Fruit fly (Drosophila melanogaster): Measurements from ENCODE around the gene CG14852.

CG14852 gene

dm6 chr3R:14574962-14575717, 9.4 kb downstream of the CG14852 start (continued):
- TF ChIP-seq Hr51 (GFP tag; optimal IDR thresholded peaks at IDR 0.05) (peak; percentile 35 to 80), jing (GFP tag; optimal IDR thresholded peaks at IDR 0.05) (no peak), E2f1 (GFP tag; IDR thresholded peaks at IDR 0.05) (peak; percentile 65), abd-A (tag; optimal IDR thresholded peaks at IDR 0.05) (no peak), CG3995 (GFP tag; optimal IDR thresholded peaks at IDR 0.05) (peak; percentile 46), crc (GFP tag; optimal IDR thresholded peaks at IDR 0.05) (peak; percentile 7), tgo (GFP tag; IDR thresholded peaks at IDR 0.05) (peak; percentile 80), az2 (GFP tag; optimal IDR thresholded peaks at IDR 0.05) (peak; percentile 69), CG4617 (GFP tag; optimal IDR thresholded peaks at IDR 0.05; ENCODE audit: borderline replicate concordance) (no peak), Hsf (GFP tag; optimal IDR thresholded peaks at IDR 0.05) (peak; percentile 81), CG15601 (tag; optimal IDR thresholded peaks at IDR 0.05) (peak; percentile 71), ac (GFP tag; optimal IDR thresholded peaks at IDR 0.05) (no peak), pros (GFP tag; optimal IDR thresholded peaks at IDR 0.05) (no peak), CG18011 (GFP tag; optimal IDR thresholded peaks at IDR 0.05) (peak; percentile 43), jigr1 (GFP tag; IDR thresholded peaks at IDR 0.05) (no peak), CG8089 (GFP tag; optimal IDR thresholded peaks at IDR 0.05) (peak; percentile 49), h (optimal IDR thresholded peaks at IDR 0.05) (no peak), Dip2 (GFP tag; IDR thresholded peaks at IDR 0.05) (no peak), CG3847 (GFP tag; IDR thresholded peaks at IDR 0.05) (peak; percentile 69), Hr39 (optimal IDR thresholded peaks at IDR 0.05) (no peak), CoRest (tag; optimal IDR thresholded peaks at IDR 0.05) (peak; percentile 89), HLH54F (GFP tag; optimal IDR thresholded peaks at IDR 0.05) (peak; percentile 52), B-H1 (GFP tag; IDR thresholded peaks at IDR 0.05) (peak; percentile 49; the same call in 2 of the 3 replicates), CG2875 (GFP tag; optimal IDR thresholded peaks at IDR 0.05) (peak; percentile 24), Dek (tag; optimal IDR thresholded peaks at IDR 0.05) (peak; percentile 65), CG2116 (GFP tag; optimal IDR thresholded peaks at IDR 0.05) (no peak), CG5953 (GFP tag; IDR thresholded peaks at IDR 0.05) (no peak), odd (GFP tag; optimal IDR thresholded peaks at IDR 0.05) (peak; percentile 49), Hand (GFP tag; optimal IDR thresholded peaks at IDR 0.05) (peak; percentile 16), NK7.1 (GFP tag; optimal IDR thresholded peaks at IDR 0.05) (no peak), stc (GFP tag; IDR thresholded peaks at IDR 0.05) (no peak), dmrt11E (tag; optimal IDR thresholded peaks at IDR 0.05) (peak; percentile 71), nerfin-2 (GFP tag; IDR thresholded peaks at IDR 0.05; ENCODE audit: partially characterized antibody) (no peak), CHES-1-like (GFP tag; optimal IDR thresholded peaks at IDR 0.05) (peak; percentile 59), hb (GFP tag; IDR thresholded peaks at IDR 0.05; ENCODE audit: partially characterized antibody) (no peak), Fer3 (tag; optimal IDR thresholded peaks at IDR 0.05) (peak; percentile 64), bowl (GFP tag; IDR thresholded peaks at IDR 0.05) (no peak), ara (GFP tag; IDR thresholded peaks at IDR 0.05) (0 out of 2 replicates have a peak, but pooled peaks have one; percentile 11), CG9215 (GFP tag; IDR thresholded peaks at IDR 0.05) (peak; percentile 52; the same call in 1 of the 2 replicates), insv (GFP tag; optimal IDR thresholded peaks at IDR 0.05) (no peak), yki (optimal IDR thresholded peaks at IDR 0.05) (no peak), CG15514 (GFP tag; optimal IDR thresholded peaks at IDR 0.05) (peak; percentile 46), kay (GFP tag; optimal IDR thresholded peaks at IDR 0.05) (peak; percentile 53), CG17328 (GFP tag; IDR thresholded peaks at IDR 0.05) (no peak; the same call in 1 of the 2 replicates), CG15696 (tag; optimal IDR thresholded peaks at IDR 0.05) (peak; percentile 74), CG16863 (GFP tag; optimal IDR thresholded peaks at IDR 0.05) (peak; percentile 64), sna (GFP tag; IDR thresholded peaks at IDR 0.05; ENCODE audit: partially characterized antibody) (no peak), Nf-YC (tag; optimal IDR thresholded peaks at IDR 0.05) (peak; percentile 51), CG8478 (optimal IDR thresholded peaks at IDR 0.05) (no peak), prd (optimal IDR thresholded peaks at IDR 0.05) (no peak), prd (GFP tag; IDR thresholded peaks at IDR 0.05) (peak; percentile 79; the same call in 2 of the 3 replicates)

Measured in whole organism, embryonic.